Fruit fly (Drosophila melanogaster) whole organism, embryonic: ENCODE measurements around the gene CG14883.

Experiments
- ATbp ChIP-seq: fragments of 200-800 bp; sonication (Bioruptor generic); optimal IDR thresholded peaks from 2 replicates; lab custom pipeline; 2017; ENCODE audit warnings: missing biosample characterization, mild to moderate bottlenecking, missing genetic modification characterization, missing genetic modification reagents
- Antp ChIP-seq: fragments of 200-800 bp; sonication (Bioruptor generic); optimal IDR thresholded peaks from 3 replicates; lab custom pipeline; 2016; ENCODE audit warnings: missing biosample characterization, missing genetic modification characterization
- CG10209 ChIP-seq: fragments of 200-800 bp; sonication (Bioruptor generic); optimal IDR thresholded peaks from 3 replicates; lab custom pipeline; 2017; ENCODE audit warnings: missing biosample characterization, mild to moderate bottlenecking, missing genetic modification characterization, missing genetic modification reagents
- CG10431 ChIP-seq: fragments of 200-800 bp; sonication (Bioruptor generic); optimal IDR thresholded peaks from 3 replicates; lab custom pipeline; 2018; ENCODE audit warnings: missing biosample characterization, mild to moderate bottlenecking, missing genetic modification characterization
- CG11560 ChIP-seq: fragments of 200-800 bp; sonication (Bioruptor generic); IDR thresholded peaks from 3 replicates; pipeline ENCODE4 v1.3.6; 2022; ENCODE audit warnings: missing biosample characterization, missing genetic modification characterization
- CG11696 ChIP-seq: fragments of 200-800 bp; sonication (Bioruptor generic); IDR thresholded peaks from 2 replicates; pipeline ENCODE4 v1.3.6; 2022; ENCODE audit warnings: missing biosample characterization, missing genetic modification characterization
- CG12219 ChIP-seq: fragments of 200-800 bp; sonication (Bioruptor generic); optimal IDR thresholded peaks from 3 replicates; lab custom pipeline; 2018; ENCODE audit warnings: missing biosample characterization, mild to moderate bottlenecking, missing genetic modification characterization
- CG14014 ChIP-seq: fragments of 200-800 bp; sonication (Bioruptor generic); IDR thresholded peaks from 2 replicates; pipeline ENCODE4 v1.3.6; 2022; ENCODE audit warnings: missing biosample characterization, missing genetic modification characterization
- CG14710 ChIP-seq: fragments of 200-800 bp; sonication (Bioruptor generic); optimal IDR thresholded peaks from 3 replicates; lab custom pipeline; 2019; ENCODE audit warnings: missing biosample characterization, mild to moderate bottlenecking, missing genetic modification characterization, moderate library complexity
- CG15011 ChIP-seq: fragments of 200-800 bp; sonication (Bioruptor generic); optimal IDR thresholded peaks from 3 replicates; lab custom pipeline; 2018; ENCODE audit warnings: missing biosample characterization, mild to moderate bottlenecking, missing genetic modification characterization
- CG16813 ChIP-seq: fragments of 200-800 bp; sonication (Bioruptor generic); IDR thresholded peaks from 3 replicates; pipeline ENCODE4 v1.3.6; 2022; ENCODE audit warnings: missing biosample characterization, missing genetic modification characterization; ENCODE audit not compliant: partially characterized antibody
- CG17186 ChIP-seq: fragments of 200-800 bp; sonication (Bioruptor generic); optimal IDR thresholded peaks from 3 replicates; lab custom pipeline; 2017; ENCODE audit warnings: missing biosample characterization, missing genetic modification reagents, missing genetic modification characterization
- CG17829 ChIP-seq: fragments of 200-800 bp; optimal IDR thresholded peaks from 2 replicates; lab custom pipeline; 2019; ENCODE audit warnings: missing biosample characterization, mild to moderate bottlenecking, missing genetic modification characterization, moderate library complexity
- CG2712 ChIP-seq: fragments of 200-800 bp; optimal IDR thresholded peaks from 3 replicates; lab custom pipeline; 2019; ENCODE audit warnings: missing biosample characterization, mild to moderate bottlenecking, missing genetic modification characterization, moderate library complexity
- CG30403 ChIP-seq: fragments of 200-800 bp; sonication (Bioruptor generic); optimal IDR thresholded peaks from 3 replicates; lab custom pipeline; 2016; ENCODE audit warnings: missing biosample characterization, missing genetic modification characterization
- CG33213 ChIP-seq: fragments of 200-800 bp; sonication (Bioruptor generic); optimal IDR thresholded peaks from 3 replicates; lab custom pipeline; 2016; ENCODE audit warnings: missing biosample characterization, missing genetic modification characterization
- CG4328 ChIP-seq: fragments of 200-800 bp; sonication (Bioruptor generic); optimal IDR thresholded peaks from 3 replicates; lab custom pipeline; 2017; ENCODE audit warnings: missing biosample characterization, missing genetic modification reagents, missing genetic modification characterization
- CG43689 ChIP-seq: fragments of 200-800 bp; sonication (Bioruptor generic); IDR thresholded peaks from 2 replicates; pipeline ENCODE4 v1.3.6; 2022; ENCODE audit warnings: missing biosample characterization, missing genetic modification characterization
- CG4820 ChIP-seq: fragments of 200-800 bp; sonication (Bioruptor generic); optimal IDR thresholded peaks from 3 replicates; lab custom pipeline; 2016; ENCODE audit warnings: missing biosample characterization, missing genetic modification characterization
- CG7928 ChIP-seq: fragments of 200-800 bp; sonication (Bioruptor generic); optimal IDR thresholded peaks from 2 replicates; lab custom pipeline; 2017; ENCODE audit warnings: missing biosample characterization, mild to moderate bottlenecking, missing genetic modification characterization
- CG9817 ChIP-seq: fragments of 200-800 bp; sonication (Bioruptor generic); optimal IDR thresholded peaks from 2 replicates; lab custom pipeline; 2018; ENCODE audit warnings: missing biosample characterization, mild to moderate bottlenecking, missing genetic modification characterization, moderate library complexity
- Dbx ChIP-seq: fragments of 200-800 bp; sonication (Bioruptor generic); IDR thresholded peaks from 3 replicates; pipeline ENCODE4 v1.3.6; 2022; ENCODE audit warnings: missing biosample characterization, missing genetic modification characterization
- Dek ChIP-seq: fragments of 200-800 bp; sonication (Bioruptor generic); optimal IDR thresholded peaks from 3 replicates; lab custom pipeline; 2019; ENCODE audit warnings: missing biosample characterization, mild to moderate bottlenecking, missing genetic modification characterization, moderate library complexity
- Drgx ChIP-seq: fragments of 200-800 bp; sonication (Bioruptor generic); IDR thresholded peaks from 2 replicates; pipeline ENCODE4 v1.3.6; 2022; ENCODE audit warnings: missing biosample characterization, missing genetic modification characterization
- Fer1 ChIP-seq: fragments of 200-800 bp; sonication (Bioruptor generic); optimal IDR thresholded peaks from 2 replicates; lab custom pipeline; 2017; ENCODE audit warnings: missing biosample characterization, mild to moderate bottlenecking, missing genetic modification characterization
- Gug ChIP-seq: fragments of 200-800 bp; sonication (Bioruptor generic); IDR thresholded peaks from 4 replicates; pipeline ENCODE4 v1.3.6; 2022; ENCODE audit warnings: missing biosample characterization, missing genetic modification characterization
- Opbp ChIP-seq: fragments of 200-800 bp; sonication (Bioruptor generic); IDR thresholded peaks from 3 replicates; pipeline ENCODE4 v1.3.6; 2022; ENCODE audit warnings: missing biosample characterization, missing genetic modification characterization; ENCODE audit not compliant: partially characterized antibody
- Scr ChIP-seq: fragments of 200-800 bp; sonication (Bioruptor generic); IDR thresholded peaks from 2 replicates; pipeline ENCODE4 v1.3.6; 2022; ENCODE audit warnings: missing biosample characterization, missing genetic modification characterization; ENCODE audit not compliant: partially characterized antibody
- Sin3A ChIP-seq: fragments of >200 bp; optimal IDR thresholded peaks from 2 replicates; lab custom pipeline; 2018
- ac ChIP-seq: fragments of 200-800 bp; sonication (Bioruptor generic); optimal IDR thresholded peaks from 3 replicates; lab custom pipeline; 2017; ENCODE audit warnings: missing biosample characterization, mild to moderate bottlenecking, missing genetic modification characterization
- ato ChIP-seq: fragments of 200-800 bp; sonication (Bioruptor generic); IDR thresholded peaks from 2 replicates; pipeline ENCODE4 v1.3.6; 2022; ENCODE audit warnings: missing biosample characterization, missing genetic modification characterization; ENCODE audit not compliant: partially characterized antibody
- chif ChIP-seq, 2 experiments: fragments of 200-800 bp; sonication (Bioruptor generic); optimal IDR thresholded peaks; 3 replicates each; lab custom pipeline; 2016; ENCODE audit warnings: missing biosample characterization in 2 of 2, missing genetic modification characterization in 2 of 2
- corto ChIP-seq: fragments of 200-800 bp; sonication (Bioruptor generic); optimal IDR thresholded peaks from 2 replicates; lab custom pipeline; 2016; ENCODE audit warnings: missing biosample characterization, mild to moderate bottlenecking, missing genetic modification characterization, moderate library complexity
- esg ChIP-seq: fragments of 200-800 bp; sonication (Bioruptor generic); conservative IDR thresholded peaks from 2 replicates; pipeline ENCODE4 v1.3.6; 2022; ENCODE audit warnings: missing biosample characterization, missing genetic modification characterization
- ewg ChIP-seq: fragments of 200-800 bp; sonication (Bioruptor generic); optimal IDR thresholded peaks from 3 replicates; lab custom pipeline; 2017; ENCODE audit warnings: mild to moderate bottlenecking, missing biosample characterization, missing genetic modification reagents, missing genetic modification characterization
- h ChIP-seq: fragments of >200 bp; optimal IDR thresholded peaks from 2 replicates; lab custom pipeline; 2017
- her ChIP-seq: fragments of 200-800 bp; sonication (Bioruptor generic); optimal IDR thresholded peaks from 2 replicates; lab custom pipeline; 2016; ENCODE audit warnings: missing biosample characterization, missing genetic modification characterization
- insv ChIP-seq, 2 experiments: fragments of 200-800 bp; sonication (Bioruptor generic); optimal IDR thresholded peaks; 3 replicates each; lab custom pipeline; 2016 to 2018; ENCODE audit warnings: missing biosample characterization in 2 of 2, missing genetic modification characterization in 2 of 2
- jigr1 ChIP-seq: fragments of 200-800 bp; sonication (Bioruptor generic); IDR thresholded peaks from 3 replicates; pipeline ENCODE4 v1.3.6; 2022; ENCODE audit warnings: missing biosample characterization, missing genetic modification characterization
- nom ChIP-seq: fragments of 200-800 bp; sonication (Bioruptor generic); optimal IDR thresholded peaks from 2 replicates; lab custom pipeline; 2017; ENCODE audit warnings: missing biosample characterization, missing genetic modification characterization, mild to moderate bottlenecking, moderate library complexity, missing genetic modification reagents
- pb ChIP-seq: fragments of 200-800 bp; sonication (Bioruptor generic); optimal IDR thresholded peaks from 3 replicates; lab custom pipeline; 2016; ENCODE audit warnings: missing biosample characterization, missing genetic modification characterization
- pho ChIP-seq: fragments of 200-800 bp; sonication (Bioruptor generic); optimal IDR thresholded peaks from 2 replicates; lab custom pipeline; 2016; ENCODE audit warnings: missing biosample characterization, missing genetic modification characterization
- sc ChIP-seq, 3 experiments: fragments of >200 bp in 2 of 3; fragments of 200-800 bp in 1 of 3; sonication (Bioruptor generic) in 1 of 3; optimal IDR thresholded peaks; 2 replicates in 2 of 3; 3 replicates in 1 of 3; lab custom pipeline; 2017; ENCODE audit warnings: mild to moderate bottlenecking in 1 of 3, missing biosample characterization in 1 of 3, missing genetic modification characterization in 1 of 3, missing genetic modification reagents in 1 of 3
- scrt ChIP-seq: fragments of 200-800 bp; sonication (Bioruptor generic); optimal IDR thresholded peaks from 2 replicates; lab custom pipeline; 2018; ENCODE audit warnings: missing biosample characterization, mild to moderate bottlenecking, missing genetic modification characterization, moderate library complexity
- sd ChIP-seq: fragments of 200-800 bp; sonication (Bioruptor generic); optimal IDR thresholded peaks from 3 replicates; lab custom pipeline; 2018; ENCODE audit warnings: missing biosample characterization, mild to moderate bottlenecking, missing genetic modification characterization, moderate library complexity
- tgo ChIP-seq: fragments of 200-800 bp; sonication (Bioruptor generic); IDR thresholded peaks from 3 replicates; pipeline ENCODE4 v1.3.6; 2022; ENCODE audit warnings: missing biosample characterization, missing genetic modification characterization
- vfl ChIP-seq: fragments of 200-800 bp; sonication (Bioruptor generic); optimal IDR thresholded peaks from 2 replicates; lab custom pipeline; 2016; ENCODE audit warnings: missing biosample characterization, missing genetic modification characterization
- yki ChIP-seq: fragments of >200 bp; optimal IDR thresholded peaks from 3 replicates; lab custom pipeline; 2018
- z ChIP-seq: fragments of 200-800 bp; sonication (Bioruptor generic); IDR thresholded peaks from 3 replicates; pipeline ENCODE4 v1.3.6; 2022; ENCODE audit warnings: missing biosample characterization, missing genetic modification characterization

Gene CG14883

DNA sequence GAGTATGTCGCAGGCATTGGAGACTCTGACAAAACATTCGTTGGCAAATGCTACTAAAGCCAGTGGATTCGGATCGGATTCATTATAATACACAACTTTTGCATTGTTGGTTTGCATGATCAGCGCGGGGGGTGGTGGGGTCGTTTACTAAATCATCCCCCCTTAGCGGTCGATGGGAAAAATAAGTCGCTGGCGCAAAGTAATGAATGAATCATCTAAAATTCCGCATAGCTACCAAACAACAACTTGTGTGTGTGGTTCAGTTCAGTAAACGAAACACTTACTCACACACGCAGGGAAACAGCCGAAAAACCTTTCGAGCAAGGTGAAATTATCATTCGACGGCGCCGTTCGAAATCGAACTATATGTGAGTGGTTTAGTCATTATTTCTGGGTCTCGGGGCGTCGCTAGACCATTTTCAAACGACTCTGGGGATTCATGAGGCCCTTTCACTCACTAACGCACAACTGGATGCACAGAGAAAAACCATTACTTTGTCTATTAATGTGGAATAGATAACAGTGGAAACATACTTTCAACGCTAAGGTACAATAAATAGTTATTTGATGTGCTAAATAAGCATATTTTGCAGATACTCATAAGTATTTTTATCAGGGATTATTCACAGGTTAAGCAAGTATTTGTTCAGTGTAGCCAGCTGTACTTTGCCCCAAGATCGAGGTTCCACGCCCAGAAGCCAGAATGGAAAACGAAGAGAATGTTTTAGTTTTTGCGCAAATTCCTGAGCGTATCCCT lies 7.3 kb upstream of the CG14883 start (continued):
- TF ChIP-seq Dbx (GFP tag; lab: Robert Waterston, UW) = peak; percentile 17; the same call in 1 of the 3 replicates
- TF ChIP-seq Opbp (GFP tag; lab: Robert Waterston, UW) = no peak
- TF ChIP-seq nom (GFP tag; lab: Kevin White, UChicago) = peak; percentile 90
- TF ChIP-seq her = peak; percentile 57
- peak; percentile 38 for TF ChIP-seq CG33213 (GFP tag; lab: Kevin White, UChicago)
- peak; percentile 64; the same call in 2 of the 3 replicates for TF ChIP-seq z (GFP tag; lab: Robert Waterston, UW)
- TF ChIP-seq CG17829 (tag; lab: Kevin White, UChicago) = no peak
- TF ChIP-seq ewg (GFP tag; lab: Kevin White, UChicago) = peak; percentile 46
- TF ChIP-seq CG14014 (GFP tag; lab: Robert Waterston, UW) = peak; percentile 71
- peak; percentile 72 for TF ChIP-seq CG11696 (GFP tag; lab: Robert Waterston, UW)
- TF ChIP-seq Fer1 = peak; percentile 67
- peak; percentile 6; the same call in 2 of the 3 replicates for TF ChIP-seq jigr1 (GFP tag; lab: Robert Waterston, UW)
- TF ChIP-seq CG17186 (GFP tag; lab: Kevin White, UChicago) = peak; percentile 66
- TF ChIP-seq CG10431 (GFP tag; lab: Kevin White, UChicago) = no peak
- TF ChIP-seq CG43689 (GFP tag; lab: Robert Waterston, UW) = peak; percentile 66
- TF ChIP-seq CG12219 = peak; percentile 84
- TF ChIP-seq CG11560 (tag; lab: Robert Waterston, UW) = no peak; the same call in 2 of the 3 replicates
- TF ChIP-seq scrt (GFP tag; lab: Kevin White, UChicago) = peak; percentile 44
- no peak for TF ChIP-seq corto (GFP tag; lab: Kevin White, UChicago)
- TF ChIP-seq Drgx (GFP tag; lab: Robert Waterston, UW) = peak; percentile 88
- TF ChIP-seq Antp (GFP tag; lab: Kevin White, UChicago) = peak; percentile 68
- TF ChIP-seq CG16813 (GFP tag; lab: Robert Waterston, UW) = no peak
- TF ChIP-seq CG15011 (GFP tag; lab: Kevin White, UChicago) = no peak
- peak; percentile 65 to 81 for TF ChIP-seq chif (GFP tag; optimal IDR thresholded peaks at IDR 0.05; lab: Kevin White, UChicago)
- TF ChIP-seq CG14710 (tag; lab: Kevin White, UChicago) = peak; percentile 54
- no peak for TF ChIP-seq CG4328 (GFP tag; lab: Kevin White, UChicago)
- no peak for TF ChIP-seq ato (GFP tag; lab: Robert Waterston, UW)
- TF ChIP-seq CG4820 = peak; percentile 40
- peak; percentile 79 for TF ChIP-seq ATbp (GFP tag; lab: Kevin White, UChicago)
- TF ChIP-seq Gug (GFP tag; lab: Robert Waterston, UW) = peak; percentile 77
- TF ChIP-seq CG7928 (GFP tag; lab: Kevin White, UChicago) = no peak
- TF ChIP-seq pho (GFP tag; lab: Kevin White, UChicago) = peak; percentile 42
- TF ChIP-seq yki (lab: Kevin White, UChicago) = no peak
- no peak for TF ChIP-seq pb (GFP tag; lab: Kevin White, UChicago)
- no peak for TF ChIP-seq ac (GFP tag; lab: Kevin White, UChicago)
- peak; percentile 75 for TF ChIP-seq CG2712 (tag; lab: Kevin White, UChicago)
- peak; percentile 66 for TF ChIP-seq CG9817 (tag; lab: Kevin White, UChicago)
- TF ChIP-seq sd (tag; lab: Kevin White, UChicago) = peak; percentile 59
- no peak for TF ChIP-seq Scr (GFP tag; lab: Robert Waterston, UW)
- TF ChIP-seq esg (GFP tag; lab: Robert Waterston, UW) = peak; percentile 80
- no peak for TF ChIP-seq h
- peak; percentile 71 for TF ChIP-seq Dek (tag; lab: Kevin White, UChicago)
- no peak for TF ChIP-seq Sin3A (lab: Kevin White, UChicago)
- peak; percentile 70 for TF ChIP-seq CG30403
- no peak for TF ChIP-seq vfl (GFP tag; lab: Kevin White, UChicago)
- no peak for TF ChIP-seq insv (GFP tag; optimal IDR thresholded peaks at IDR 0.05; lab: Kevin White, UChicago)
- peak; percentile 73 for TF ChIP-seq tgo
- no peak for TF ChIP-seq sc (optimal IDR thresholded peaks at IDR 0.05; lab: Kevin White, UChicago)
- no peak for TF ChIP-seq sc (GFP tag; optimal IDR thresholded peaks at IDR 0.05; lab: Kevin White, UChicago)
- peak; percentile 51 for TF ChIP-seq CG10209
